Worm (Caenorhabditis elegans) whole organism, mixed stage, embryonic: ENCODE results near the gene F13B12.1.

Source experiments
- blmp-1 ChIP-seq: fragments of 150-350 bp; optimal IDR thresholded peaks from 2 replicates; lab custom pipeline; 2014; ENCODE audit warnings: missing biosample characterization, missing genetic modification characterization
- cnd-1 ChIP-seq: fragments of 200-800 bp; sonication (Bioruptor generic); optimal IDR thresholded peaks from 2 replicates; lab custom pipeline; 2018; ENCODE audit warnings: mild to moderate bottlenecking, missing genetic modification characterization, missing compliant biosample characterization
- elt-1 ChIP-seq: sonication (generic microtip); optimal IDR thresholded peaks from 2 replicates; lab custom pipeline; 2017; ENCODE audit warnings: missing genetic modification characterization, mild to moderate bottlenecking, missing compliant biosample characterization, antibody characterized with exemption, moderate library complexity, borderline replicate concordance; ENCODE audit not compliant: insufficient read depth
- lin-32 ChIP-seq: fragments of 200-800 bp; sonication (Bioruptor generic); optimal IDR thresholded peaks from 2 replicates; lab custom pipeline; 2018; ENCODE audit warnings: mild to moderate bottlenecking, missing genetic modification characterization, missing compliant biosample characterization
- nhr-12 ChIP-seq: fragments of 150-350 bp; optimal IDR thresholded peaks from 2 replicates; lab custom pipeline; 2014; ENCODE audit warnings: missing biosample characterization, missing genetic modification characterization
- nhr-2 ChIP-seq: fragments of 150-350 bp; optimal IDR thresholded peaks from 2 replicates; lab custom pipeline; 2014; ENCODE audit warnings: missing biosample characterization, missing genetic modification characterization
- nhr-237 ChIP-seq: fragments of 150-350 bp; optimal IDR thresholded peaks from 2 replicates; lab custom pipeline; 2014; ENCODE audit warnings: missing biosample characterization, missing genetic modification characterization
- nhr-28 ChIP-seq: fragments of 150-350 bp; optimal IDR thresholded peaks from 2 replicates; lab custom pipeline; 2014; ENCODE audit warnings: missing biosample characterization, missing genetic modification characterization
- nhr-76 ChIP-seq: sonication (generic microtip); optimal IDR thresholded peaks from 2 replicates; lab custom pipeline; 2017; ENCODE audit warnings: missing biosample characterization, missing genetic modification characterization
- snpc-4 ChIP-seq: fragments of 150-350 bp; optimal IDR thresholded peaks from 2 replicates; lab custom pipeline; 2014; ENCODE audit warnings: missing biosample characterization, missing genetic modification characterization
- unc-39 ChIP-seq: fragments of 150-350 bp; optimal IDR thresholded peaks from 2 replicates; lab custom pipeline; 2014; ENCODE audit warnings: missing biosample characterization, missing genetic modification characterization
- unc-62 ChIP-seq: fragments of 150-350 bp; optimal IDR thresholded peaks from 2 replicates; lab custom pipeline; 2014; ENCODE audit warnings: missing biosample characterization, missing genetic modification reagents, missing genetic modification characterization
- zip-8 ChIP-seq: fragments of 150-350 bp; optimal IDR thresholded peaks from 2 replicates; lab custom pipeline; 2014; ENCODE audit warnings: missing biosample characterization, missing genetic modification characterization
- ztf-11 ChIP-seq: fragments of 150-350 bp; optimal IDR thresholded peaks from 2 replicates; lab custom pipeline; 2014; ENCODE audit warnings: missing biosample characterization, missing genetic modification characterization

DNA sequence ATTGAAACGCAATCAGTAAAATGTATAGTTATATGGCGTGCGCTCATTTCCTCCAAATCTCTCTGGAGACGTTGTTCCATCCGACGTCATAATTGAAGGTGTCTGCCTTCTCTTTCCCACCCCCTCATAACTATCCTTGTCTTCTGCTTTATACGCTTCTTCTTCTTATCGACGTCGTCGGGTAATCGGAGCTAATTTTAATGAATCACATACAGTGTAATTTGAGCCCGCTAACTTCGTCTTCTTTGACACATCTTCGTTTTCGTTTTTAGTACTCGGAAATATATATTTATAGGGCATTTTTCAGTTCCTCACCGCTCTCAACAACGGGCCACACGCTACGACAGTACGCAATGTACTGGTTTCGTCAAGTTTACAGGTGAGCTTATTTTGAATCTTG, 12.0 kb upstream of the F13B12.1 start, which contains the start of gene ins-1:
- no peak for TF ChIP-seq nhr-76 (tag; lab: Kevin White, UChicago)
- no peak for TF ChIP-seq snpc-4 (tag; lab: Kevin White, UChicago)
- TF ChIP-seq cnd-1 (tag; lab: Kevin White, UChicago) = no peak
- TF ChIP-seq lin-32 = no peak
- no peak for TF ChIP-seq unc-62 (GFP tag; lab: Kevin White, UChicago)
- TF ChIP-seq ztf-11 (tag; lab: Kevin White, UChicago) = no peak
- no peak for TF ChIP-seq zip-8 (tag; lab: Kevin White, UChicago)
- no peak for TF ChIP-seq nhr-12 (tag; lab: Kevin White, UChicago)
- no peak for TF ChIP-seq unc-39
- no peak for TF ChIP-seq elt-1 (tag; lab: Kevin White, UChicago)
- TF ChIP-seq nhr-28 (tag; lab: Kevin White, UChicago) = no peak
- TF ChIP-seq nhr-2 (tag; lab: Kevin White, UChicago) = no peak
- TF ChIP-seq blmp-1 = no peak
- no peak for TF ChIP-seq nhr-237 (tag; lab: Kevin White, UChicago)
